Fruit fly (Drosophila melanogaster) whole organism, wandering third instar larva: ENCODE results near the gene Arc42.

ENCODE experiments used
- Abd-B ChIP-seq: fragments of >200 bp; optimal IDR thresholded peaks from 2 replicates; lab custom pipeline; 2017; ENCODE audit warnings: missing biosample characterization, missing genetic modification characterization
- CG32264 ChIP-seq: fragments of 200-800 bp; sonication (Bioruptor generic); optimal IDR thresholded peaks from 2 replicates; lab custom pipeline; 2016; ENCODE audit warnings: missing biosample characterization, missing genetic modification characterization
- CG9705 ChIP-seq: fragments of 200-800 bp; sonication (Bioruptor generic); optimal IDR thresholded peaks from 2 replicates; lab custom pipeline; 2018; ENCODE audit warnings: missing biosample characterization, mild to moderate bottlenecking, missing genetic modification characterization
- CrebA ChIP-seq: fragments of 200-800 bp; sonication (Bioruptor generic); optimal IDR thresholded peaks from 2 replicates; lab custom pipeline; 2016; ENCODE audit warnings: missing biosample characterization, mild to moderate bottlenecking, missing genetic modification characterization, borderline replicate concordance
- Dfd ChIP-seq: fragments of >200 bp; optimal IDR thresholded peaks from 2 replicates; lab custom pipeline; 2017; ENCODE audit warnings: missing biosample characterization, missing genetic modification characterization
- Dif ChIP-seq: fragments of 200-275, 200-300 bp; sonication (Bioruptor generic); optimal IDR thresholded peaks from 2 replicates; lab custom pipeline; 2018; ENCODE audit warnings: missing biosample characterization, missing genetic modification characterization; ENCODE audit not compliant: partially characterized antibody
- GATAd ChIP-seq: sonication (Bioruptor generic); optimal IDR thresholded peaks from 2 replicates; lab custom pipeline; 2016; ENCODE audit warnings: missing biosample characterization, missing genetic modification characterization
- HLH106 ChIP-seq: fragments of 200-800 bp; optimal IDR thresholded peaks from 3 replicates; lab custom pipeline; 2019; ENCODE audit warnings: missing biosample characterization, mild to moderate bottlenecking, missing genetic modification characterization, moderate library complexity
- Hnf4 ChIP-seq: fragments of 200-800 bp; sonication (Bioruptor generic); optimal IDR thresholded peaks from 2 replicates; lab custom pipeline; 2016; ENCODE audit warnings: missing biosample characterization, mild to moderate bottlenecking, missing genetic modification characterization
- Hr78 ChIP-seq: fragments of >200 bp; optimal IDR thresholded peaks from 2 replicates; lab custom pipeline; 2017; ENCODE audit warnings: missing biosample characterization, missing genetic modification characterization
- Hr83 ChIP-seq: fragments of 200-300 bp; sonication (Bioruptor generic); optimal IDR thresholded peaks from 2 replicates; lab custom pipeline; 2016; ENCODE audit warnings: missing biosample characterization, mild to moderate bottlenecking, missing genetic modification characterization, moderate library complexity; ENCODE audit not compliant: poor library complexity, severe bottlenecking
- Jra ChIP-seq: sonication (Bioruptor generic); optimal IDR thresholded peaks from 2 replicates; lab custom pipeline; 2016; ENCODE audit warnings: missing biosample characterization, missing genetic modification characterization
- Mio ChIP-seq: sonication (Bioruptor generic); optimal IDR thresholded peaks from 2 replicates; lab custom pipeline; 2016; ENCODE audit warnings: missing biosample characterization, missing genetic modification characterization
- Myc ChIP-seq: fragments of >200 bp; optimal IDR thresholded peaks from 2 replicates; lab custom pipeline; 2017
- N ChIP-seq: fragments of >200 bp; optimal IDR thresholded peaks from 2 replicates; lab custom pipeline; 2018; ENCODE audit warnings: missing biosample characterization, missing external identifiers, missing genetic modification characterization
- OdsH ChIP-seq: fragments of 200-800 bp; sonication (Bioruptor generic); optimal IDR thresholded peaks from 2 replicates; lab custom pipeline; 2016; ENCODE audit warnings: missing biosample characterization, mild to moderate bottlenecking, missing genetic modification characterization
- Rel ChIP-seq, 2 experiments: fragments of 200-800 bp; sonication (Bioruptor generic) in 1 of 2; optimal IDR thresholded peaks; 2 replicates in 1 of 2; 3 replicates in 1 of 2; lab custom pipeline; 2016 to 2019; ENCODE audit warnings: mild to moderate bottlenecking in 2 of 2, missing biosample characterization in 2 of 2, missing genetic modification characterization in 2 of 2, moderate library complexity in 1 of 2
- Sp1 ChIP-seq: fragments of 200-800 bp; sonication (Bioruptor generic); optimal IDR thresholded peaks from 3 replicates; lab custom pipeline; 2019; ENCODE audit warnings: missing biosample characterization, mild to moderate bottlenecking, missing genetic modification characterization, moderate library complexity
- Vsx2 ChIP-seq: fragments of 200-300, 225-300 bp; sonication (Bioruptor generic); optimal IDR thresholded peaks from 2 replicates; lab custom pipeline; 2018; ENCODE audit warnings: missing biosample characterization, missing genetic modification characterization; ENCODE audit not compliant: partially characterized antibody
- br ChIP-seq: fragments of 200-800 bp; sonication (Bioruptor generic); optimal IDR thresholded peaks from 2 replicates; lab custom pipeline; 2016; ENCODE audit warnings: missing biosample characterization, missing genetic modification characterization
- brk ChIP-seq: fragments of 200-800 bp; sonication (Bioruptor generic); optimal IDR thresholded peaks from 2 replicates; lab custom pipeline; 2016; ENCODE audit warnings: missing biosample characterization, mild to moderate bottlenecking, missing genetic modification characterization
- dl ChIP-seq, 2 experiments: fragments of 175-275, 200-275 bp in 1 of 2; fragments of 200-275 bp in 1 of 2; sonication (Bioruptor generic); optimal IDR thresholded peaks; lab custom pipeline; 2018; ENCODE audit warnings: mild to moderate bottlenecking in 2 of 2, missing biosample characterization in 2 of 2, missing genetic modification characterization in 2 of 2, moderate library complexity in 2 of 2; ENCODE audit not compliant: partially characterized antibody in 2 of 2, insufficient read depth in 1 of 2
- dmrt93B ChIP-seq: fragments of 200-800 bp; sonication (Bioruptor generic); optimal IDR thresholded peaks from 2 replicates; lab custom pipeline; 2018; ENCODE audit warnings: missing biosample characterization, mild to moderate bottlenecking, missing genetic modification characterization
- dsf ChIP-seq: sonication (Bioruptor generic); optimal IDR thresholded peaks from 2 replicates; lab custom pipeline; 2016; ENCODE audit warnings: missing biosample characterization, missing genetic modification characterization, borderline replicate concordance
- ey ChIP-seq: fragments of 200-800 bp; sonication (Bioruptor generic); optimal IDR thresholded peaks from 2 replicates; lab custom pipeline; 2016; ENCODE audit warnings: missing biosample characterization, missing genetic modification characterization
- foxo ChIP-seq, 2 experiments: fragments of 200-800 bp; sonication (Bioruptor generic); optimal IDR thresholded peaks; 2 replicates in 1 of 2; 3 replicates in 1 of 2; lab custom pipeline; 2016 to 2017; ENCODE audit warnings: missing biosample characterization in 2 of 2, missing genetic modification characterization in 2 of 2
- fru ChIP-seq: fragments of 200-800 bp; sonication (Bioruptor generic); optimal IDR thresholded peaks from 3 replicates; lab custom pipeline; 2016; ENCODE audit warnings: missing biosample characterization, mild to moderate bottlenecking, missing genetic modification characterization
- h ChIP-seq: fragments of 200-800 bp; sonication (Bioruptor generic); optimal IDR thresholded peaks from 3 replicates; lab custom pipeline; 2016; ENCODE audit warnings: missing biosample characterization, mild to moderate bottlenecking, missing genetic modification characterization
- jim ChIP-seq: fragments of 175-275, 200-325 bp; sonication (Bioruptor generic); optimal IDR thresholded peaks from 2 replicates; lab custom pipeline; 2016; ENCODE audit warnings: missing biosample characterization, mild to moderate bottlenecking, missing genetic modification characterization
- lola ChIP-seq: fragments of >200 bp; optimal IDR thresholded peaks from 2 replicates; lab custom pipeline; 2017; ENCODE audit warnings: missing biosample characterization, missing genetic modification characterization
- pan ChIP-seq: fragments of >200 bp; optimal IDR thresholded peaks from 2 replicates; lab custom pipeline; 2017
- psq ChIP-seq: fragments of 200-800 bp; sonication (Bioruptor generic); optimal IDR thresholded peaks from 3 replicates; lab custom pipeline; 2017; ENCODE audit warnings: missing biosample characterization, mild to moderate bottlenecking, missing genetic modification characterization, moderate library complexity
- rgr ChIP-seq: fragments of 200-800 bp; sonication (Bioruptor generic); optimal IDR thresholded peaks from 3 replicates; lab custom pipeline; 2016; ENCODE audit warnings: missing biosample characterization, mild to moderate bottlenecking, missing genetic modification characterization
- sage ChIP-seq: fragments of 200-800 bp; sonication (Bioruptor generic); optimal IDR thresholded peaks from 2 replicates; lab custom pipeline; 2016; ENCODE audit warnings: missing biosample characterization, mild to moderate bottlenecking, missing genetic modification characterization
- sv ChIP-seq: fragments of 200-800 bp; sonication (Bioruptor generic); optimal IDR thresholded peaks from 3 replicates; lab custom pipeline; 2016; ENCODE audit warnings: missing biosample characterization, missing genetic modification characterization
- tai ChIP-seq: sonication (Bioruptor generic); optimal IDR thresholded peaks from 2 replicates; lab custom pipeline; 2016; ENCODE audit warnings: missing biosample characterization, missing genetic modification characterization
- usp ChIP-seq: fragments of >200 bp; optimal IDR thresholded peaks from 2 replicates; lab custom pipeline; 2017; ENCODE audit warnings: missing biosample characterization, missing genetic modification characterization
- woc ChIP-seq: sonication (Bioruptor generic); optimal IDR thresholded peaks from 2 replicates; lab custom pipeline; 2016; ENCODE audit warnings: missing biosample characterization, mild to moderate bottlenecking, missing genetic modification characterization

Gene Arc42

DNA sequence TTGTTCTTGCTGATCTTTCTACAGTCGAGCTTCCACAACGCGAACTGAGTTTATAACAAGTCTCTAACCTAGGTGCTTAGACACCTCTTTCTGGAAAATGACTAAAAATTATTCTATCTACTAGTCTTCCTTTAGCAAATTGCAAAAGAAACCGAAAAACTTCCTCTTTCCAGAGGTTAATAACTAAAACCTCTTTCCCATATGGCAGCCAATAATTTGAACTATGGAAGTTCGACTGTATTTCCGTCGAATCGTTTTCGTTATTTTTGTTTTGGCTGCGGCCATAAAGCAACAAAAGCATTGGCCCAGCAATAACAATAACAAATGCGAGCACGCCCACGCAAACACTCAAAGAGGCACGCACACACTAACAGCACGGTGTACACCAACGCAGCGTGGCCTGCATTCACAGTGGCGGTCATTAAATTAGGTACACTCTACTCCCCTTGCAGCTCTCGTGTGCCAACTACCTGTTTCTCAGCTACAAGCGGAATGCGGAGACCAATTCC lies 2.9 kb downstream of the Arc42 start:
- no peak for TF ChIP-seq Hnf4 (GFP tag; lab: Kevin White, UChicago)
- peak; percentile 17 for TF ChIP-seq psq (GFP tag; lab: Kevin White, UChicago)
- TF ChIP-seq Jra (GFP tag; lab: Kevin White, UChicago) = no peak
- TF ChIP-seq Hr83 (GFP tag; lab: Kevin White, UChicago) = no peak
- TF ChIP-seq woc (GFP tag; lab: Kevin White, UChicago) = no peak
- no peak for TF ChIP-seq Abd-B (GFP tag; lab: Kevin White, UChicago)
- TF ChIP-seq N (GFP tag; lab: Kevin White, UChicago) = no peak
- peak; percentile 68 for TF ChIP-seq Sp1 (GFP tag; lab: Kevin White, UChicago)
- TF ChIP-seq Dif = no peak
- TF ChIP-seq ey = peak; percentile 74
- no peak for TF ChIP-seq lola (GFP tag; lab: Kevin White, UChicago)
- peak; percentile 60 to 79 for TF ChIP-seq foxo (GFP tag; optimal IDR thresholded peaks at IDR 0.05; lab: Kevin White, UChicago)
- no peak for TF ChIP-seq Hr78 (GFP tag; lab: Kevin White, UChicago)
- TF ChIP-seq pan (lab: Kevin White, UChicago) = no peak
- no peak for TF ChIP-seq sv (GFP tag; lab: Kevin White, UChicago)
- no peak for TF ChIP-seq Vsx2 (GFP tag; lab: Kevin White, UChicago)
- peak; percentile 67 for TF ChIP-seq fru
- no peak for TF ChIP-seq CG32264 (GFP tag; lab: Kevin White, UChicago)
- peak; percentile 67 for TF ChIP-seq HLH106
- no peak for TF ChIP-seq Dfd (GFP tag; lab: Kevin White, UChicago)
- TF ChIP-seq dl (GFP tag; optimal IDR thresholded peaks at IDR 0.05; lab: Kevin White, UChicago; ENCODE audit: insufficient read depth in 1 of 2, partially characterized antibody in 2 of 2) = no peak
- TF ChIP-seq usp (GFP tag; lab: Kevin White, UChicago) = no peak
- TF ChIP-seq br = peak; percentile 66
- TF ChIP-seq sage (GFP tag; lab: Kevin White, UChicago) = no peak
- no peak for TF ChIP-seq tai (GFP tag; lab: Kevin White, UChicago)
- TF ChIP-seq h (GFP tag; lab: Kevin White, UChicago) = peak; percentile 80
- TF ChIP-seq jim (GFP tag; lab: Kevin White, UChicago) = no peak
- no peak for TF ChIP-seq Mio (GFP tag; lab: Kevin White, UChicago)
- no peak for TF ChIP-seq dsf (GFP tag; lab: Kevin White, UChicago)
- TF ChIP-seq dmrt93B = peak; percentile 48
- TF ChIP-seq brk = no peak
- TF ChIP-seq OdsH (GFP tag; lab: Kevin White, UChicago) = peak; percentile 69
- peak; percentile 52 for TF ChIP-seq Rel (GFP tag; optimal IDR thresholded peaks at IDR 0.05; lab: Kevin White, UChicago)
- TF ChIP-seq Rel (tag; optimal IDR thresholded peaks at IDR 0.05; lab: Kevin White, UChicago) = peak; percentile 39
- no peak for TF ChIP-seq CrebA (GFP tag; lab: Kevin White, UChicago)
- TF ChIP-seq GATAd (GFP tag; lab: Kevin White, UChicago) = no peak
- TF ChIP-seq CG9705 (GFP tag; lab: Kevin White, UChicago) = peak; percentile 40
- peak; percentile 73 for TF ChIP-seq rgr (GFP tag; lab: Kevin White, UChicago)
- no peak for TF ChIP-seq Myc
- TF ChIP-seq, all 38 proteins: peak for 13

DNA sequence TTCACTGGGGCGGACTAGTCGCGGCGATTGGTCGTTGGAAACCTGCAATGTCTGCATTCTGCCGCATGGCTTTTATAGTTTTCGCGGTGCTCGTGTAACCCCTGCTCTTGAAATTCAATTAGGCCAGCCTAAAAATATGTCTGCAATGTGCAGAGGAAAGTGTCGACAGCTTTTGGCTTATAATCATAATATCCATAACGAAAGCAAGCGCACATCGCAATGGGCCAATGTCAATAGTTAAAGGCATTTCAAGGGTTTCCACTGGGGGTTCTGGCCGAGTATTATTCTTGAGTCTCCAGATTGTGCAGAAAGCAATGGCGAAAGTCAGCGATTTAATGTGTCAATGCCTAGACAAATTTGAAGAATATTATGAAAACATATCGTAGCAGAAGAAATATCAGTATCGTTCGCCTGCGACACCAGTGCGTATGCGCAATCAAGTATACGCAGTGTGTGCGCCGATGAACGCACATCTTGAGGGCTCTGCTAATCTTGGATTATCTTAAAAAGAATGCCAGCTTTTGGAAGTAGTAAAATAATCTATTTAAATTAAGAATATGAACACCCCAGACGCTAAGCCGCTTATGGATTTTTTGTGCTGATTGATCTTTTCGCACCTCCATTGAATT lies 10.7 kb downstream of the Arc42 start, which contains the start of gene ninaE:
Gene ninaE, minus strand, starts transcription at position 51 of the 629 bp plus-strand sequence.
- TF ChIP-seq rgr (GFP tag; lab: Kevin White, UChicago) = no peak
- TF ChIP-seq N (GFP tag; lab: Kevin White, UChicago) = no peak
- no peak for TF ChIP-seq h (GFP tag; lab: Kevin White, UChicago)
- TF ChIP-seq Myc = no peak
- no peak for TF ChIP-seq CG32264 (GFP tag; lab: Kevin White, UChicago)
- no peak for TF ChIP-seq tai (GFP tag; lab: Kevin White, UChicago)
- TF ChIP-seq ey = no peak
- TF ChIP-seq, all 38 proteins: peak for 0
